Worm (Caenorhabditis elegans): ENCODE results near the gene K02C4.3.

- TF ChIP-seq ces-1 (GFP tag; optimal IDR thresholded peaks at IDR 0.05) (no peak), lin-39 (tag; optimal IDR thresholded peaks at IDR 0.05) (no peak)
Observed at ce11 chrII:8116159-8116558, 29.5 kb upstream of the K02C4.3 start, which contains the start of gene unc-105.
